Worm (Caenorhabditis elegans) whole organism, L4 larva: ENCODE data around the gene R07E5.11.
A peak's percentile ranks its signal among the peaks of the same experiment; 100 is the strongest.
"Not testable (repeated sequence)": the region's sequence is repeated elsewhere in the genome, so short reads cannot be mapped to it uniquely, and the experiment has no call there.

Experiments
- D1046.2 ChIP-seq: fragments of 200-800 bp; sonication (Bioruptor generic); IDR thresholded peaks from 2 replicates; pipeline ENCODE4 v1.3.6; 2022; ENCODE audit warnings: missing genetic modification characterization, missing compliant biosample characterization
- F26F4.8 ChIP-seq: fragments of 200-800 bp; sonication (Bioruptor generic); conservative IDR thresholded peaks from 2 replicates; pipeline ENCODE4 v1.3.6; 2022; ENCODE audit warnings: missing genetic modification characterization, missing compliant biosample characterization
- F44E2.7 ChIP-seq: fragments of 200-800 bp; sonication (Bioruptor generic); IDR thresholded peaks from 2 replicates; pipeline ENCODE4 v2.1.2; 2022; ENCODE audit warnings: missing genetic modification characterization, missing compliant biosample characterization
- T20F7.1 ChIP-seq: fragments of 200-800 bp; sonication (Bioruptor generic); optimal IDR thresholded peaks from 2 replicates; lab custom pipeline; 2018; ENCODE audit warnings: mild to moderate bottlenecking, missing genetic modification characterization, missing compliant biosample characterization
- Y75B8A.6 ChIP-seq: fragments of 200-800 bp; sonication (Bioruptor generic); IDR thresholded peaks from 2 replicates; pipeline ENCODE4 v1.3.6; 2022; ENCODE audit warnings: missing genetic modification reagents, missing genetic modification characterization, missing compliant biosample characterization
- ZK337.2 ChIP-seq: fragments of 200-800 bp; sonication (Bioruptor generic); IDR thresholded peaks from 2 replicates; pipeline ENCODE4 v1.3.6; 2022; ENCODE audit warnings: missing genetic modification reagents, missing genetic modification characterization, missing compliant biosample characterization
- ceh-44 ChIP-seq: fragments of 200-800 bp; sonication (Bioruptor generic); IDR thresholded peaks from 2 replicates; pipeline ENCODE4 v1.3.6; 2022; ENCODE audit warnings: missing genetic modification reagents, missing genetic modification characterization, missing compliant biosample characterization
- ces-1 ChIP-seq: fragments of 150-350 bp; sonication (generic microtip); optimal IDR thresholded peaks from 4 replicates; lab custom pipeline; 2014; ENCODE audit warnings: missing biosample characterization, missing genetic modification reagents, missing genetic modification characterization
- ctbp-1 ChIP-seq: fragments of 200-800 bp; sonication (Bioruptor generic); IDR thresholded peaks from 2 replicates; pipeline ENCODE4 v1.3.6; 2022; ENCODE audit warnings: missing genetic modification reagents, missing genetic modification characterization, missing compliant biosample characterization
- dve-1 ChIP-seq: sonication (generic microtip); optimal IDR thresholded peaks from 2 replicates; lab custom pipeline; 2017; ENCODE audit warnings: antibody characterized with exemption, mild to moderate bottlenecking, missing genetic modification characterization, missing compliant biosample characterization; ENCODE audit not compliant: insufficient read depth
- egl-27 ChIP-seq: sonication (generic microtip); optimal IDR thresholded peaks from 3 replicates; lab custom pipeline; 2017; ENCODE audit warnings: missing biosample characterization, missing genetic modification reagents, missing genetic modification characterization
- egl-43 ChIP-seq: fragments of 200-800 bp; sonication (Bioruptor generic); IDR thresholded peaks from 2 replicates; pipeline ENCODE4 v1.3.6; 2022; ENCODE audit warnings: missing genetic modification reagents, missing genetic modification characterization, missing compliant biosample characterization
- hif-1 ChIP-seq, 2 experiments: sonication (generic microtip); optimal IDR thresholded peaks; 2 replicates each; lab custom pipeline; 2016 to 2017; ENCODE audit warnings: missing compliant biosample characterization in 2 of 2, missing genetic modification characterization in 2 of 2, missing genetic modification reagents in 2 of 2, missing genotype in 2 of 2, mild to moderate bottlenecking in 1 of 2
- hmg-1.1 ChIP-seq: fragments of 200-800 bp; sonication (Bioruptor generic); IDR thresholded peaks from 2 replicates; pipeline ENCODE4 v1.3.6; 2022; ENCODE audit warnings: missing genetic modification reagents, missing genetic modification characterization, missing compliant biosample characterization
- jun-1 ChIP-seq: fragments of 150-350 bp; optimal IDR thresholded peaks from 2 replicates; lab custom pipeline; 2014; ENCODE audit warnings: missing biosample characterization, missing genetic modification reagents, missing genetic modification characterization
- lin-38 ChIP-seq: fragments of 200-800 bp; sonication (Bioruptor generic); IDR thresholded peaks from 2 replicates; pipeline ENCODE4 v1.3.6; 2022; ENCODE audit warnings: missing genetic modification reagents, missing genetic modification characterization, missing compliant biosample characterization
- lsy-2 ChIP-seq, 2 experiments: fragments of 150-350 bp in 1 of 2; sonication (generic microtip) in 1 of 2; optimal IDR thresholded peaks; 2 replicates each; lab custom pipeline; 2014 to 2017; ENCODE audit warnings: missing biosample characterization in 2 of 2, missing genetic modification characterization in 2 of 2
- madf-9 ChIP-seq: fragments of 200-800 bp; sonication (Bioruptor generic); conservative IDR thresholded peaks from 2 replicates; pipeline ENCODE4 v1.3.6; 2022; ENCODE audit warnings: missing genetic modification reagents, missing genetic modification characterization, missing compliant biosample characterization
- mes-2 ChIP-seq: sonication (generic microtip); optimal IDR thresholded peaks from 2 replicates; lab custom pipeline; 2016; ENCODE audit warnings: missing genotype, mild to moderate bottlenecking, missing genetic modification characterization, missing compliant biosample characterization; ENCODE audit not compliant: poor library complexity, severe bottlenecking
- mxl-3 ChIP-seq: fragments of 200-800 bp; sonication (Bioruptor generic); optimal IDR thresholded peaks from 2 replicates; lab custom pipeline; 2018; ENCODE audit warnings: mild to moderate bottlenecking, missing genetic modification characterization, missing compliant biosample characterization
- nhr-102 ChIP-seq: sonication (generic microtip); optimal IDR thresholded peaks from 2 replicates; lab custom pipeline; 2016; ENCODE audit warnings: mild to moderate bottlenecking, missing genetic modification characterization, moderate library complexity, missing compliant biosample characterization
- nhr-111 ChIP-seq: fragments of 200-800 bp; sonication (Bioruptor generic); optimal IDR thresholded peaks from 2 replicates; lab custom pipeline; 2018; ENCODE audit warnings: mild to moderate bottlenecking, missing genetic modification characterization, missing compliant biosample characterization
- nhr-42 ChIP-seq: fragments of 200-800 bp; sonication (Bioruptor generic); IDR thresholded peaks from 2 replicates; pipeline ENCODE4 v1.3.6; 2022; ENCODE audit warnings: missing genetic modification characterization, missing compliant biosample characterization
- pha-4 ChIP-seq, 2 experiments: fragments of 150-350 bp in 1 of 2; fragments of 200-800 bp in 1 of 2; sonication (Bioruptor generic) in 1 of 2; IDR thresholded peaks in 1 of 2; optimal IDR thresholded peaks in 1 of 2; 2 replicates each; pipeline versions ENCODE4 v1.3.6 to Lab custom; 2014 to 2022; ENCODE audit warnings: missing genetic modification characterization in 2 of 2, missing genetic modification reagents in 2 of 2, missing biosample characterization in 1 of 2, missing compliant biosample characterization in 1 of 2
- pqm-1 ChIP-seq: sonication (generic microtip); optimal IDR thresholded peaks from 2 replicates; lab custom pipeline; 2017; ENCODE audit warnings: missing biosample characterization, missing genetic modification characterization
- rbr-2 ChIP-seq: sonication (generic microtip); optimal IDR thresholded peaks from 2 replicates; lab custom pipeline; 2016; ENCODE audit warnings: missing genotype, missing genetic modification characterization, missing compliant biosample characterization
- set-16 ChIP-seq: fragments of 200-800 bp; sonication (Bioruptor generic); IDR thresholded peaks from 2 replicates; pipeline ENCODE4 v1.3.6; 2022; ENCODE audit warnings: missing genetic modification reagents, missing genetic modification characterization, missing compliant biosample characterization
- spr-1 ChIP-seq: sonication (generic microtip); optimal IDR thresholded peaks from 2 replicates; lab custom pipeline; 2016; ENCODE audit warnings: mild to moderate bottlenecking, missing genetic modification characterization, missing compliant biosample characterization
- tra-1 ChIP-seq: fragments of 200-800 bp; sonication (Bioruptor generic); IDR thresholded peaks from 2 replicates; pipeline ENCODE4 v1.3.6; 2022; ENCODE audit warnings: missing genetic modification reagents, missing genetic modification characterization, missing compliant biosample characterization
- vab-7 ChIP-seq: fragments of 200-800 bp; sonication (Bioruptor generic); IDR thresholded peaks from 2 replicates; pipeline ENCODE4 v1.3.6; 2022; ENCODE audit warnings: missing genetic modification reagents, missing genetic modification characterization, missing compliant biosample characterization
- zfp-2 ChIP-seq: sonication (generic microtip); optimal IDR thresholded peaks from 2 replicates; lab custom pipeline; 2016; ENCODE audit warnings: mild to moderate bottlenecking, missing genetic modification characterization, missing compliant biosample characterization

Gene R07E5.11

ce11 chrIII:4369381-4369809, 45.6 kb downstream of the R07E5.11 start (continued):
- TF ChIP-seq spr-1 (tag; lab: Kevin White, UChicago) (peak; percentile 63), nhr-42 (GFP tag; lab: Robert Waterston, UW) (peak; percentile 69; the same call in 1 of the 2 replicates), madf-9 (GFP tag; lab: Robert Waterston, UW) (peak; percentile 78), nhr-102 (tag; lab: Kevin White, UChicago) (peak; percentile 71), pqm-1 (tag; lab: Kevin White, UChicago) (peak; percentile 3), mxl-3 (GFP tag; lab: Kevin White, UChicago) (peak; percentile 41), pha-4 (GFP tag; IDR thresholded peaks at IDR 0.05; lab: Robert Waterston, UW) (peak; percentile 84), ctbp-1 (GFP tag; lab: Robert Waterston, UW) (peak; percentile 69; the same call in 1 of the 2 replicates), set-16 (peak; percentile 90), hif-1 (tag; optimal IDR thresholded peaks at IDR 0.05; lab: Kevin White, UChicago) (peak in 1 of 2 experiments; percentile 24), F44E2.7 (GFP tag; lab: Robert Waterston, UW) (peak; percentile 75; the same call in 1 of the 2 replicates), egl-43 (GFP tag; lab: Robert Waterston, UW) (peak; percentile 94), F26F4.8 (0 out of 2 replicates have a peak, but pooled peaks have one; percentile 19), tra-1 (GFP tag; lab: Robert Waterston, UW) (peak; percentile 65), vab-7 (peak; percentile 58; the same call in 1 of the 2 replicates), Y75B8A.6 (GFP tag; lab: Robert Waterston, UW) (peak; percentile 59; the same call in 1 of the 2 replicates)
- TF ChIP-seq pha-4 (tag; optimal IDR thresholded peaks at IDR 0.05; lab: Kevin White, UChicago): not testable (repeated sequence)

ce11 chrIII:4367649-4368048, 47.4 kb downstream of the R07E5.11 start, which contains the start of gene ckb-2:
TSS of gene ckb-2 (plus strand) at chrIII:4367949.
- TF ChIP-seq jun-1 (tag; lab: Kevin White, UChicago) (no peak), D1046.2 (no peak), Y75B8A.6 (GFP tag; lab: Robert Waterston, UW) (no peak), egl-27 (no peak), pqm-1 (tag; lab: Kevin White, UChicago) (no peak), ctbp-1 (GFP tag; lab: Robert Waterston, UW) (no peak), ZK337.2 (GFP tag; lab: Robert Waterston, UW) (no peak), nhr-111 (GFP tag; lab: Kevin White, UChicago) (no peak), egl-43 (GFP tag; lab: Robert Waterston, UW) (no peak), rbr-2 (tag; lab: Kevin White, UChicago) (no peak), zfp-2 (tag; lab: Kevin White, UChicago) (no peak)

ce11 chrIII:4364974-4365373, 50.1 kb downstream of the R07E5.11 start, which contains the start of gene ckb-1:
TSS of gene ckb-1 (plus strand) at chrIII:4365274.
- no peak for TF ChIP-seq hmg-1.1 (GFP tag; lab: Robert Waterston, UW)
- no peak for TF ChIP-seq D1046.2
- TF ChIP-seq dve-1 (tag; lab: Kevin White, UChicago): peak; percentile 15
- no peak for TF ChIP-seq ces-1 (GFP tag; lab: Kevin White, UChicago)
- TF ChIP-seq lin-38 (GFP tag; lab: Robert Waterston, UW): peak; percentile 39; the same call in 1 of the 2 replicates
- TF ChIP-seq T20F7.1 (GFP tag; lab: Kevin White, UChicago): no peak
- TF ChIP-seq ceh-44 (GFP tag; lab: Robert Waterston, UW): no peak
- TF ChIP-seq lsy-2 (tag; optimal IDR thresholded peaks at IDR 0.05; lab: Kevin White, UChicago): peak in 1 of 2 experiments; percentile 7
- TF ChIP-seq mes-2 (tag; lab: Kevin White, UChicago): peak; percentile 8
- no peak for TF ChIP-seq nhr-111 (GFP tag; lab: Kevin White, UChicago)
- TF ChIP-seq, all 104 proteins: peak for 4
